Worm (Caenorhabditis elegans) whole organism, midembryonic: ENCODE results near the gene Y38C1AA.6.

Source experiments
- flt-1 ChIP-seq: fragments of 200-800 bp; sonication (Bioruptor generic); IDR thresholded peaks from 2 replicates; pipeline ENCODE4 v1.3.6; 2022; ENCODE audit warnings: missing genetic modification characterization, missing compliant biosample characterization
- ref-1 ChIP-seq: fragments of 200-800 bp; sonication (Bioruptor generic); conservative IDR thresholded peaks from 2 replicates; pipeline ENCODE4 v1.3.6; 2022; ENCODE audit warnings: missing genetic modification reagents, missing genetic modification characterization, missing compliant biosample characterization
- tab-1 ChIP-seq: fragments of 200-800 bp; sonication (Bioruptor generic); IDR thresholded peaks from 2 replicates; pipeline ENCODE4 v1.3.6; 2022; ENCODE audit warnings: missing genetic modification characterization, missing compliant biosample characterization

DNA sequence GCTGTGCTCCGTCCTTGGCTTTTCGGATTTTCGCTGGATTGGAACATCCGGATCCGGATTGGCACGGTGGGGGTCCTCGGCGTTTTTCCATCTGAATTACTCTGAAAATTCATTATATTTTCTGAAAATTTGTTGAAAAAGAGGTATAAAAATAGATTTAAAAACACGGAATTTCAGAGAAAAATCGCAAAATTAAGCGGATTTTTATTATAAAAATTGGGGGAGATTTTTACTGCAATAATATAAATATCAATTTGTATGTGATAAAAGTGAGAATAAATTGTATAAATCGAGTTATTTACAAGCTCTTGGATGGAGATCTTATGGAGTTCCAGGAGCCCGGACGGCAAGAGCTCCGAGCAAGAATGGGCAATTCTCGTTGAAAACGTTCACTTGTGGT, 41.0 kb upstream of the Y38C1AA.6 start, which contains the start of gene tut-1:
- TF ChIP-seq tab-1 (no peak), flt-1 (GFP tag; lab: Robert Waterston, UW) (no peak), ref-1 (GFP tag; lab: Robert Waterston, UW) (no peak)
